Fruit fly (Drosophila melanogaster) whole organism, embryonic: Measurements from ENCODE around the gene Rnp4F.

Experiments used
- CG10147 ChIP-seq: fragments of 200-800 bp; sonication (Bioruptor generic); optimal IDR thresholded peaks from 2 replicates; lab custom pipeline; 2019; ENCODE audit warnings: missing biosample characterization, mild to moderate bottlenecking, missing genetic modification characterization, moderate library complexity
- CG10209 ChIP-seq: fragments of 200-800 bp; sonication (Bioruptor generic); optimal IDR thresholded peaks from 3 replicates; lab custom pipeline; 2017; ENCODE audit warnings: missing biosample characterization, mild to moderate bottlenecking, missing genetic modification characterization, missing genetic modification reagents
- CG10366 ChIP-seq: fragments of 200-800 bp; sonication (Bioruptor generic); IDR thresholded peaks from 2 replicates; pipeline ENCODE4 v1.3.6; 2022; ENCODE audit warnings: missing biosample characterization, missing genetic modification characterization
- CG13424 ChIP-seq: fragments of 200-800 bp; sonication (Bioruptor generic); optimal IDR thresholded peaks from 2 replicates; lab custom pipeline; 2019; ENCODE audit warnings: missing biosample characterization, mild to moderate bottlenecking, missing genetic modification characterization, moderate library complexity
- CG14710 ChIP-seq: fragments of 200-800 bp; sonication (Bioruptor generic); optimal IDR thresholded peaks from 3 replicates; lab custom pipeline; 2019; ENCODE audit warnings: missing biosample characterization, mild to moderate bottlenecking, missing genetic modification characterization, moderate library complexity
- CG15514 ChIP-seq: fragments of 200-800 bp; sonication (Bioruptor generic); optimal IDR thresholded peaks from 3 replicates; lab custom pipeline; 2017; ENCODE audit warnings: missing biosample characterization, missing genetic modification characterization, mild to moderate bottlenecking, moderate library complexity, missing genetic modification reagents
- CG1792 ChIP-seq: fragments of 200-800 bp; sonication (Bioruptor generic); optimal IDR thresholded peaks from 2 replicates; lab custom pipeline; 2016; ENCODE audit warnings: missing biosample characterization, missing genetic modification characterization
- CG18476 ChIP-seq: fragments of 200-800 bp; sonication (Bioruptor generic); optimal IDR thresholded peaks from 2 replicates; lab custom pipeline; 2016; ENCODE audit warnings: missing biosample characterization, mild to moderate bottlenecking, missing genetic modification characterization
- CG2202 ChIP-seq: fragments of 200-800 bp; sonication (Bioruptor generic); optimal IDR thresholded peaks from 2 replicates; lab custom pipeline; 2018; ENCODE audit warnings: missing biosample characterization, mild to moderate bottlenecking, missing genetic modification characterization
- CG2875 ChIP-seq: fragments of 200-800 bp; sonication (Bioruptor generic); optimal IDR thresholded peaks from 2 replicates; lab custom pipeline; 2017; ENCODE audit warnings: missing biosample characterization, mild to moderate bottlenecking, missing genetic modification characterization, missing genetic modification reagents
- CG3065 ChIP-seq: fragments of 200-800 bp; sonication (Bioruptor generic); optimal IDR thresholded peaks from 2 replicates; lab custom pipeline; 2016; ENCODE audit warnings: missing biosample characterization, missing genetic modification characterization
- CG3163 ChIP-seq: fragments of 200-800 bp; sonication (Bioruptor generic); optimal IDR thresholded peaks from 3 replicates; lab custom pipeline; 2016; ENCODE audit warnings: missing biosample characterization, missing genetic modification characterization
- CG4404 ChIP-seq: fragments of 200-800 bp; sonication (Bioruptor generic); IDR thresholded peaks from 2 replicates; pipeline ENCODE4 v1.3.6; 2022; ENCODE audit warnings: missing biosample characterization, missing genetic modification characterization
- CG4617 ChIP-seq: fragments of 200-800 bp; sonication (Bioruptor generic); optimal IDR thresholded peaks from 3 replicates; lab custom pipeline; 2016; ENCODE audit warnings: missing biosample characterization, missing genetic modification characterization, borderline replicate concordance
- CG5245 ChIP-seq: fragments of 200-800 bp; sonication (Bioruptor generic); optimal IDR thresholded peaks from 3 replicates; lab custom pipeline; 2016; ENCODE audit warnings: missing biosample characterization, missing genetic modification characterization
- CG6272 ChIP-seq: fragments of 200-800 bp; sonication (Bioruptor generic); IDR thresholded peaks from 2 replicates; pipeline ENCODE4 v1.3.6; 2022; ENCODE audit warnings: missing biosample characterization, missing genetic modification characterization
- CG6654 ChIP-seq: fragments of 200-800 bp; sonication (Bioruptor generic); optimal IDR thresholded peaks from 2 replicates; lab custom pipeline; 2017; ENCODE audit warnings: missing biosample characterization, mild to moderate bottlenecking, missing genetic modification characterization
- CG8478 ChIP-seq: fragments of >200 bp; optimal IDR thresholded peaks from 2 replicates; lab custom pipeline; 2018
- D19B ChIP-seq: fragments of 200-800 bp; sonication (Bioruptor generic); optimal IDR thresholded peaks from 2 replicates; lab custom pipeline; 2017; ENCODE audit warnings: missing biosample characterization, mild to moderate bottlenecking, missing genetic modification characterization
- Deaf1 ChIP-seq: fragments of 200-800 bp; optimal IDR thresholded peaks from 3 replicates; lab custom pipeline; 2019; ENCODE audit warnings: missing biosample characterization, mild to moderate bottlenecking, missing genetic modification characterization, moderate library complexity
- Dek ChIP-seq: fragments of 200-800 bp; sonication (Bioruptor generic); optimal IDR thresholded peaks from 3 replicates; lab custom pipeline; 2019; ENCODE audit warnings: missing biosample characterization, mild to moderate bottlenecking, missing genetic modification characterization, moderate library complexity
- Dip3 ChIP-seq: fragments of 200-800 bp; sonication (Bioruptor generic); optimal IDR thresholded peaks from 3 replicates; lab custom pipeline; 2016; ENCODE audit warnings: missing biosample characterization, missing genetic modification characterization
- E2f1 ChIP-seq: fragments of 200-800 bp; sonication (Bioruptor generic); IDR thresholded peaks from 2 replicates; pipeline ENCODE4 v1.3.6; 2022; ENCODE audit warnings: missing biosample characterization, missing genetic modification characterization
- Ets97D ChIP-seq: fragments of 200-800 bp; sonication (Bioruptor generic); optimal IDR thresholded peaks from 3 replicates; lab custom pipeline; 2016; ENCODE audit warnings: missing biosample characterization, missing genetic modification characterization
- HHEX ChIP-seq: fragments of 200-800 bp; sonication (Bioruptor generic); optimal IDR thresholded peaks from 3 replicates; lab custom pipeline; 2017; ENCODE audit warnings: missing biosample characterization, mild to moderate bottlenecking, missing genetic modification characterization, missing genetic modification reagents
- Hr51 ChIP-seq, 2 experiments: fragments of 200-800 bp; sonication (Bioruptor generic); optimal IDR thresholded peaks; 2 replicates in 1 of 2; 3 replicates in 1 of 2; lab custom pipeline; 2016 to 2018; ENCODE audit warnings: missing biosample characterization in 2 of 2, missing genetic modification characterization in 2 of 2, mild to moderate bottlenecking in 1 of 2, moderate library complexity in 1 of 2
- Mad ChIP-seq: fragments of 200-800 bp; sonication (Bioruptor generic); optimal IDR thresholded peaks from 2 replicates; lab custom pipeline; 2016; ENCODE audit warnings: missing biosample characterization, missing genetic modification characterization
- Max ChIP-seq: fragments of 200-800 bp; sonication (Bioruptor generic); optimal IDR thresholded peaks from 2 replicates; lab custom pipeline; 2016; ENCODE audit warnings: missing biosample characterization, mild to moderate bottlenecking, missing genetic modification characterization
- Meics ChIP-seq: fragments of 200-800 bp; sonication (Bioruptor generic); optimal IDR thresholded peaks from 2 replicates; lab custom pipeline; 2017; ENCODE audit warnings: missing biosample characterization, mild to moderate bottlenecking, missing genetic modification characterization
- NC2β ChIP-seq: fragments of 200-800 bp; sonication (Bioruptor generic); optimal IDR thresholded peaks from 2 replicates; lab custom pipeline; 2016; ENCODE audit warnings: missing biosample characterization, missing genetic modification characterization
- Nf-YC ChIP-seq: fragments of 200-800 bp; optimal IDR thresholded peaks from 3 replicates; lab custom pipeline; 2019; ENCODE audit warnings: missing biosample characterization, mild to moderate bottlenecking, missing genetic modification characterization, moderate library complexity
- Optix ChIP-seq: fragments of 200-800 bp; sonication (Bioruptor generic); IDR thresholded peaks from 3 replicates; pipeline ENCODE4 v1.3.6; 2022; ENCODE audit warnings: missing biosample characterization, missing genetic modification characterization
- Ptx1 ChIP-seq: fragments of 200-800 bp; sonication (Bioruptor generic); IDR thresholded peaks from 2 replicates; pipeline ENCODE4 v1.3.6; 2022; ENCODE audit warnings: missing biosample characterization, missing genetic modification characterization
- Rfx ChIP-seq: fragments of 200-800 bp; sonication (Bioruptor generic); IDR thresholded peaks from 2 replicates; pipeline ENCODE4 v1.3.6; 2022; ENCODE audit warnings: missing biosample characterization, missing genetic modification characterization
- Sry-β ChIP-seq: fragments of 200-800 bp; sonication (Bioruptor generic); optimal IDR thresholded peaks from 2 replicates; lab custom pipeline; 2018; ENCODE audit warnings: missing biosample characterization, mild to moderate bottlenecking, missing genetic modification characterization, moderate library complexity
- Vsx1 ChIP-seq: fragments of 200-800 bp; sonication (Bioruptor generic); optimal IDR thresholded peaks from 2 replicates; lab custom pipeline; 2017; ENCODE audit warnings: missing biosample characterization, mild to moderate bottlenecking, missing genetic modification characterization, missing genetic modification reagents
- amos ChIP-seq: fragments of 200-800 bp; sonication (Bioruptor generic); IDR thresholded peaks from 2 replicates; pipeline ENCODE4 v1.3.6; 2022; ENCODE audit warnings: missing biosample characterization, missing genetic modification characterization; ENCODE audit not compliant: partially characterized antibody
- bbx ChIP-seq: fragments of 200-800 bp; sonication (Bioruptor generic); IDR thresholded peaks from 2 replicates; pipeline ENCODE4 v1.3.6; 2022; ENCODE audit warnings: missing biosample characterization, missing genetic modification characterization; ENCODE audit not compliant: partially characterized antibody
- cas ChIP-seq: fragments of 200-800 bp; sonication (Bioruptor generic); IDR thresholded peaks from 2 replicates; pipeline ENCODE4 v1.3.6; 2022; ENCODE audit warnings: missing biosample characterization, missing genetic modification characterization
- cato ChIP-seq: fragments of 200-800 bp; sonication (Bioruptor generic); optimal IDR thresholded peaks from 2 replicates; lab custom pipeline; 2016; ENCODE audit warnings: missing biosample characterization, missing genetic modification characterization, borderline replicate concordance
- hkb ChIP-seq, 2 experiments: fragments of 200-800 bp in 1 of 2; fragments of >200 bp in 1 of 2; sonication (Bioruptor generic) in 1 of 2; IDR thresholded peaks in 1 of 2; optimal IDR thresholded peaks in 1 of 2; 2 replicates each; pipeline versions ENCODE4 v1.3.6 to Lab custom; 2017 to 2022; ENCODE audit warnings: missing biosample characterization in 1 of 2, missing genetic modification characterization in 1 of 2
- nom ChIP-seq: fragments of 200-800 bp; sonication (Bioruptor generic); optimal IDR thresholded peaks from 2 replicates; lab custom pipeline; 2017; ENCODE audit warnings: missing biosample characterization, missing genetic modification characterization, mild to moderate bottlenecking, moderate library complexity, missing genetic modification reagents
- pita ChIP-seq: fragments of 200-800 bp; sonication (Bioruptor generic); optimal IDR thresholded peaks from 2 replicates; lab custom pipeline; 2017; ENCODE audit warnings: missing biosample characterization, mild to moderate bottlenecking, missing genetic modification characterization
- repo ChIP-seq: fragments of 200-800 bp; sonication (Bioruptor generic); optimal IDR thresholded peaks from 2 replicates; lab custom pipeline; 2016; ENCODE audit warnings: missing biosample characterization, missing genetic modification characterization
- shn ChIP-seq: fragments of 200-800 bp; sonication (Bioruptor generic); optimal IDR thresholded peaks from 3 replicates; lab custom pipeline; 2016; ENCODE audit warnings: missing biosample characterization, missing genetic modification characterization
- tll ChIP-seq, 2 experiments: fragments of 200-800 bp in 1 of 2; fragments of >200 bp in 1 of 2; sonication (Bioruptor generic) in 1 of 2; optimal IDR thresholded peaks; 2 replicates each; lab custom pipeline; 2017 to 2019; ENCODE audit warnings: missing biosample characterization in 2 of 2, missing genetic modification characterization in 2 of 2, mild to moderate bottlenecking in 1 of 2, moderate library complexity in 1 of 2
- ttk ChIP-seq: fragments of 200-800 bp; sonication (Bioruptor generic); IDR thresholded peaks from 2 replicates; pipeline ENCODE4 v2.1.2; 2022; ENCODE audit warnings: missing biosample characterization, missing genetic modification characterization
- unpg ChIP-seq: fragments of 200-800 bp; sonication (Bioruptor generic); optimal IDR thresholded peaks from 3 replicates; lab custom pipeline; 2018; ENCODE audit warnings: missing biosample characterization, mild to moderate bottlenecking, missing genetic modification characterization, moderate library complexity
- wek ChIP-seq: fragments of 200-800 bp; sonication (Bioruptor generic); optimal IDR thresholded peaks from 3 replicates; lab custom pipeline; 2018; ENCODE audit warnings: missing biosample characterization, mild to moderate bottlenecking, missing genetic modification characterization, moderate library complexity
- z ChIP-seq: fragments of 200-800 bp; sonication (Bioruptor generic); IDR thresholded peaks from 3 replicates; pipeline ENCODE4 v1.3.6; 2022; ENCODE audit warnings: missing biosample characterization, missing genetic modification characterization

The Rnp4F gene

DNA sequence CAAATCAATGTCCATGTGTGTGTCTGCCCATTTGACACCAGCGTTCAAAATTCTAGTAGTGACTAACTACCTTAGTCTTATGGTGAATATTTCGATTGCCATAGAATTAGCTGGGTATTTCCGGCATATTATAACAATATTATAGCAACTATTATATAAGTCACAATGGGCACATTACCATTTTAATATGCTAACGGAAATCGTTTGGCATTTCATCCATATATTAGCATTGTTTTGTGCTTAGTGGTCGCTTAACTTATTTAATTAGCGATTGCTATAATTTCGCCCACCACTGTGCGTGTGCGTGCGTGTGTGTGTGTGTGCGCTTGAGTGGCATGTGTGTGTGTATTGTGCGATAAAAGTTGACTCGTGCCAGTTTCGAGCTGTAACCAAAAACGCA lies 14.2 kb upstream of the Rnp4F start (continued):
- peak; percentile 22; the same call in 1 of the 2 replicates for TF ChIP-seq Ptx1
- TF ChIP-seq Sry-β (GFP tag; lab: Kevin White, UChicago): no peak
- TF ChIP-seq Hr51 (GFP tag; optimal IDR thresholded peaks at IDR 0.05; lab: Kevin White, UChicago): peak in 1 of 2 experiments; percentile 64
- TF ChIP-seq repo (GFP tag; lab: Kevin White, UChicago): no peak
- TF ChIP-seq CG10366 (GFP tag; lab: Robert Waterston, UW): no peak
- TF ChIP-seq CG14710 (tag; lab: Kevin White, UChicago): no peak
- TF ChIP-seq shn (GFP tag; lab: Kevin White, UChicago): no peak
- TF ChIP-seq amos (GFP tag; lab: Robert Waterston, UW): no peak
- no peak for TF ChIP-seq CG6272
- no peak for TF ChIP-seq Vsx1
- peak; percentile 34 for TF ChIP-seq D19B (GFP tag; lab: Kevin White, UChicago)
- TF ChIP-seq HHEX (GFP tag; lab: Kevin White, UChicago): peak; percentile 45
- TF ChIP-seq Dek (tag; lab: Kevin White, UChicago): peak; percentile 59
- TF ChIP-seq CG4617: no peak
- no peak for TF ChIP-seq Mad
- no peak for TF ChIP-seq Max (GFP tag; lab: Kevin White, UChicago)
- no peak for TF ChIP-seq Dip3
- no peak for TF ChIP-seq CG8478 (lab: Kevin White, UChicago)
- no peak for TF ChIP-seq z
- no peak for TF ChIP-seq E2f1
- no peak for TF ChIP-seq CG2202
- no peak for TF ChIP-seq Ets97D (GFP tag; lab: Kevin White, UChicago)
- no peak for TF ChIP-seq CG3065
- no peak for TF ChIP-seq Optix (GFP tag; lab: Robert Waterston, UW)
- no peak for TF ChIP-seq cato
- TF ChIP-seq CG10209 (GFP tag; lab: Kevin White, UChicago): peak; percentile 34
- TF ChIP-seq pita (GFP tag; lab: Kevin White, UChicago): no peak
- no peak for TF ChIP-seq bbx (GFP tag; lab: Robert Waterston, UW)
- TF ChIP-seq CG18476 (GFP tag; lab: Kevin White, UChicago): peak; percentile 12
- TF ChIP-seq CG5245 (GFP tag; lab: Kevin White, UChicago): no peak
- peak; percentile 39 for TF ChIP-seq unpg (GFP tag; lab: Kevin White, UChicago)
- TF ChIP-seq ttk (GFP tag; lab: Robert Waterston, UW): no peak
- TF ChIP-seq Rfx: peak; percentile 52; the same call in 1 of the 2 replicates
- no peak for TF ChIP-seq NC2β (GFP tag; lab: Kevin White, UChicago)
- no peak for TF ChIP-seq CG4404
- peak; percentile 16 for TF ChIP-seq Nf-YC (tag; lab: Kevin White, UChicago)
- no peak for TF ChIP-seq CG1792 (GFP tag; lab: Kevin White, UChicago)
- no peak for TF ChIP-seq CG2875 (GFP tag; lab: Kevin White, UChicago)
- TF ChIP-seq hkb (optimal IDR thresholded peaks at IDR 0.05; lab: Kevin White, UChicago): no peak
- no peak; the same call in 1 of the 2 replicates for TF ChIP-seq hkb (GFP tag; IDR thresholded peaks at IDR 0.05; lab: Robert Waterston, UW)
- TF ChIP-seq wek: no peak
- no peak for TF ChIP-seq tll (GFP tag; optimal IDR thresholded peaks at IDR 0.05; lab: Kevin White, UChicago)
- no peak for TF ChIP-seq cas (GFP tag; lab: Robert Waterston, UW)
- no peak for TF ChIP-seq CG3163 (GFP tag; lab: Kevin White, UChicago)
- peak; percentile 74 for TF ChIP-seq Meics (GFP tag; lab: Kevin White, UChicago)
- TF ChIP-seq Deaf1: no peak
- TF ChIP-seq CG13424: peak; percentile 52
- no peak for TF ChIP-seq nom (GFP tag; lab: Kevin White, UChicago)
- TF ChIP-seq CG6654 (GFP tag; lab: Kevin White, UChicago): no peak
- TF ChIP-seq CG10147 (GFP tag; lab: Kevin White, UChicago): peak; percentile 50
- TF ChIP-seq CG15514 (GFP tag; lab: Kevin White, UChicago): peak; percentile 27
